Fruit fly (Drosophila melanogaster) whole organism, embryonic: ENCODE results near the gene sqh.

ENCODE experiments used
- Aef1 ChIP-seq: fragments of 200-800 bp; sonication (Bioruptor generic); IDR thresholded peaks from 3 replicates; pipeline ENCODE4 v1.3.6; 2022; ENCODE audit warnings: missing biosample characterization, missing genetic modification characterization
- CG10462 ChIP-seq: fragments of 200-800 bp; sonication (Bioruptor generic); optimal IDR thresholded peaks from 2 replicates; lab custom pipeline; 2016; ENCODE audit warnings: missing biosample characterization, missing genetic modification characterization
- CG11398 ChIP-seq: fragments of 200-800 bp; sonication (Bioruptor generic); optimal IDR thresholded peaks from 2 replicates; lab custom pipeline; 2016; ENCODE audit warnings: missing biosample characterization, missing genetic modification characterization
- CG11696 ChIP-seq: fragments of 200-800 bp; sonication (Bioruptor generic); IDR thresholded peaks from 2 replicates; pipeline ENCODE4 v1.3.6; 2022; ENCODE audit warnings: missing biosample characterization, missing genetic modification characterization
- CG12299 ChIP-seq: fragments of 200-800 bp; sonication (Bioruptor generic); optimal IDR thresholded peaks from 2 replicates; lab custom pipeline; 2018; ENCODE audit warnings: missing biosample characterization, mild to moderate bottlenecking, missing genetic modification characterization
- CG1233 ChIP-seq: fragments of 200-800 bp; sonication (Bioruptor generic); optimal IDR thresholded peaks from 4 replicates; lab custom pipeline; 2018; ENCODE audit warnings: missing biosample characterization, mild to moderate bottlenecking, missing genetic modification characterization
- CG12769 ChIP-seq: fragments of 200-800 bp; sonication (Bioruptor generic); optimal IDR thresholded peaks from 2 replicates; lab custom pipeline; 2019; ENCODE audit warnings: missing biosample characterization, mild to moderate bottlenecking, missing genetic modification characterization, moderate library complexity
- CG13624 ChIP-seq: fragments of 200-800 bp; sonication (Bioruptor generic); optimal IDR thresholded peaks from 2 replicates; lab custom pipeline; 2016; ENCODE audit warnings: missing biosample characterization, missing genetic modification characterization
- CG15269 ChIP-seq: fragments of 200-800 bp; sonication (Bioruptor generic); optimal IDR thresholded peaks from 2 replicates; lab custom pipeline; 2018; ENCODE audit warnings: missing biosample characterization, mild to moderate bottlenecking, missing genetic modification characterization, moderate library complexity
- CG16813 ChIP-seq: fragments of 200-800 bp; sonication (Bioruptor generic); IDR thresholded peaks from 3 replicates; pipeline ENCODE4 v1.3.6; 2022; ENCODE audit warnings: missing biosample characterization, missing genetic modification characterization; ENCODE audit not compliant: partially characterized antibody
- CG16815 ChIP-seq: fragments of 200-800 bp; sonication (Bioruptor generic); optimal IDR thresholded peaks from 3 replicates; lab custom pipeline; 2017; ENCODE audit warnings: missing biosample characterization, mild to moderate bottlenecking, missing genetic modification characterization
- CG2129 ChIP-seq: fragments of 200-800 bp; sonication (Bioruptor generic); IDR thresholded peaks from 2 replicates; pipeline ENCODE4 v1.3.6; 2022; ENCODE audit warnings: missing biosample characterization, missing genetic modification characterization; ENCODE audit not compliant: partially characterized antibody
- CG2199 ChIP-seq: fragments of 200-800 bp; sonication (Bioruptor generic); IDR thresholded peaks from 3 replicates; pipeline ENCODE4 v1.3.6; 2022; ENCODE audit warnings: missing biosample characterization, missing genetic modification characterization
- CG2889 ChIP-seq: fragments of 200-800 bp; sonication (Bioruptor generic); IDR thresholded peaks from 3 replicates; pipeline ENCODE4 v1.3.6; 2022; ENCODE audit warnings: missing biosample characterization, missing genetic modification characterization
- CG30431 ChIP-seq: fragments of 200-800 bp; sonication (Bioruptor generic); optimal IDR thresholded peaks from 2 replicates; lab custom pipeline; 2017; ENCODE audit warnings: missing biosample characterization, missing genetic modification characterization
- CG33213 ChIP-seq: fragments of 200-800 bp; sonication (Bioruptor generic); optimal IDR thresholded peaks from 3 replicates; lab custom pipeline; 2016; ENCODE audit warnings: missing biosample characterization, missing genetic modification characterization
- CG34224 ChIP-seq: fragments of 200-800 bp; sonication (Bioruptor generic); IDR thresholded peaks from 3 replicates; pipeline ENCODE4 v1.3.6; 2022; ENCODE audit warnings: missing biosample characterization, missing genetic modification characterization; ENCODE audit not compliant: partially characterized antibody
- CG3838 ChIP-seq: fragments of 200-800 bp; sonication (Bioruptor generic); optimal IDR thresholded peaks from 3 replicates; lab custom pipeline; 2016; ENCODE audit warnings: missing biosample characterization, missing genetic modification characterization
- CG6683 ChIP-seq: fragments of 200-800 bp; sonication (Bioruptor generic); optimal IDR thresholded peaks from 2 replicates; lab custom pipeline; 2017; ENCODE audit warnings: missing biosample characterization, mild to moderate bottlenecking, missing genetic modification characterization, missing genetic modification reagents
- CG6689 ChIP-seq: fragments of 200-800 bp; sonication (Bioruptor generic); IDR thresholded peaks from 2 replicates; pipeline ENCODE4 v1.3.6; 2022; ENCODE audit warnings: missing biosample characterization, missing genetic modification characterization
- CG7357 ChIP-seq: fragments of 200-800 bp; sonication (Bioruptor generic); IDR thresholded peaks from 3 replicates; pipeline ENCODE4 v1.3.6; 2022; ENCODE audit warnings: missing biosample characterization, missing genetic modification characterization
- CG7372 ChIP-seq: fragments of 200-800 bp; sonication (Bioruptor generic); IDR thresholded peaks from 2 replicates; pipeline ENCODE4 v1.3.6; 2022; ENCODE audit warnings: missing biosample characterization, missing genetic modification characterization
- CG7928 ChIP-seq: fragments of 200-800 bp; sonication (Bioruptor generic); optimal IDR thresholded peaks from 2 replicates; lab custom pipeline; 2017; ENCODE audit warnings: missing biosample characterization, mild to moderate bottlenecking, missing genetic modification characterization
- CG8359 ChIP-seq: fragments of 200-800 bp; sonication (Bioruptor generic); optimal IDR thresholded peaks from 2 replicates; lab custom pipeline; 2017; ENCODE audit warnings: missing biosample characterization, mild to moderate bottlenecking, missing genetic modification characterization, borderline replicate concordance
- CG9932 ChIP-seq: fragments of 200-800 bp; sonication (Bioruptor generic); IDR thresholded peaks from 2 replicates; pipeline ENCODE4 v1.3.6; 2022; ENCODE audit warnings: missing biosample characterization, missing genetic modification characterization
- Chrac-16 ChIP-seq: fragments of 200-800 bp; sonication (Bioruptor generic); optimal IDR thresholded peaks from 3 replicates; lab custom pipeline; 2016; ENCODE audit warnings: missing biosample characterization, missing genetic modification characterization
- D ChIP-seq, 2 experiments: fragments of 200-800 bp in 1 of 2; fragments of >200 bp in 1 of 2; sonication (Bioruptor generic) in 1 of 2; optimal IDR thresholded peaks; 2 replicates in 1 of 2; 3 replicates in 1 of 2; lab custom pipeline; 2017; ENCODE audit warnings: mild to moderate bottlenecking in 1 of 2, missing biosample characterization in 1 of 2, missing genetic modification characterization in 1 of 2, missing genetic modification reagents in 1 of 2
- Eip74EF ChIP-seq, 2 experiments: fragments of 200-800 bp in 1 of 2; fragments of >200 bp in 1 of 2; sonication (Bioruptor generic) in 1 of 2; optimal IDR thresholded peaks; 2 replicates each; lab custom pipeline; 2017 to 2019; ENCODE audit warnings: missing biosample characterization in 2 of 2, missing genetic modification characterization in 2 of 2, mild to moderate bottlenecking in 1 of 2, moderate library complexity in 1 of 2
- Gug ChIP-seq: fragments of 200-800 bp; sonication (Bioruptor generic); IDR thresholded peaks from 4 replicates; pipeline ENCODE4 v1.3.6; 2022; ENCODE audit warnings: missing biosample characterization, missing genetic modification characterization
- Side ChIP-seq: fragments of 200-800 bp; sonication (Bioruptor generic); optimal IDR thresholded peaks from 2 replicates; lab custom pipeline; 2016; ENCODE audit warnings: missing biosample characterization, missing genetic modification characterization
- cg ChIP-seq: fragments of 200-800 bp; sonication (Bioruptor generic); optimal IDR thresholded peaks from 3 replicates; lab custom pipeline; 2019; ENCODE audit warnings: missing biosample characterization, mild to moderate bottlenecking, missing genetic modification characterization, moderate library complexity
- chn ChIP-seq: fragments of 200-800 bp; sonication (Bioruptor generic); optimal IDR thresholded peaks from 2 replicates; lab custom pipeline; 2016; ENCODE audit warnings: missing biosample characterization, missing genetic modification characterization
- ci ChIP-seq: fragments of 200-800 bp; sonication (Bioruptor generic); IDR thresholded peaks from 3 replicates; pipeline ENCODE4 v1.3.6; 2022; ENCODE audit warnings: missing biosample characterization, missing genetic modification characterization
- crc ChIP-seq: fragments of 200-800 bp; sonication (Bioruptor generic); optimal IDR thresholded peaks from 2 replicates; lab custom pipeline; 2016; ENCODE audit warnings: missing biosample characterization, missing genetic modification characterization
- dmrt99B ChIP-seq: fragments of 200-800 bp; sonication (Bioruptor generic); optimal IDR thresholded peaks from 2 replicates; lab custom pipeline; 2018; ENCODE audit warnings: missing biosample characterization, mild to moderate bottlenecking, missing genetic modification characterization, moderate library complexity
- en ChIP-seq: fragments of 200-800 bp; sonication (Bioruptor generic); optimal IDR thresholded peaks from 2 replicates; lab custom pipeline; 2016; ENCODE audit warnings: missing biosample characterization, missing genetic modification characterization
- fd64A ChIP-seq: fragments of 200-800 bp; sonication (Bioruptor generic); optimal IDR thresholded peaks from 3 replicates; lab custom pipeline; 2018; ENCODE audit warnings: missing biosample characterization, mild to moderate bottlenecking, missing genetic modification characterization
- ftz-f1 ChIP-seq: fragments of 200-800 bp; sonication (Bioruptor generic); optimal IDR thresholded peaks from 2 replicates; lab custom pipeline; 2016; ENCODE audit warnings: missing biosample characterization, missing genetic modification characterization
- grn ChIP-seq: fragments of 200-800 bp; sonication (Bioruptor generic); optimal IDR thresholded peaks from 3 replicates; lab custom pipeline; 2017; ENCODE audit warnings: missing biosample characterization, missing genetic modification characterization
- hb ChIP-seq: fragments of 200-800 bp; sonication (Bioruptor generic); IDR thresholded peaks from 3 replicates; pipeline ENCODE4 v1.3.6; 2022; ENCODE audit warnings: missing biosample characterization, missing genetic modification characterization; ENCODE audit not compliant: partially characterized antibody
- jigr1 ChIP-seq: fragments of 200-800 bp; sonication (Bioruptor generic); IDR thresholded peaks from 3 replicates; pipeline ENCODE4 v1.3.6; 2022; ENCODE audit warnings: missing biosample characterization, missing genetic modification characterization
- kay ChIP-seq: fragments of 200-800 bp; sonication (Bioruptor generic); optimal IDR thresholded peaks from 2 replicates; lab custom pipeline; 2016; ENCODE audit warnings: missing biosample characterization, missing genetic modification characterization
- luna ChIP-seq: fragments of 200-800 bp; sonication (Bioruptor generic); optimal IDR thresholded peaks from 2 replicates; lab custom pipeline; 2016; ENCODE audit warnings: missing biosample characterization, missing genetic modification characterization
- oc ChIP-seq: fragments of 200-800 bp; sonication (Bioruptor generic); optimal IDR thresholded peaks from 2 replicates; lab custom pipeline; 2018; ENCODE audit warnings: missing biosample characterization, mild to moderate bottlenecking, missing genetic modification characterization, moderate library complexity
- ro ChIP-seq: fragments of 200-800 bp; sonication (Bioruptor generic); IDR thresholded peaks from 2 replicates; pipeline ENCODE4 v1.3.6; 2022; ENCODE audit warnings: missing biosample characterization, missing genetic modification characterization
- sisA ChIP-seq: fragments of 200-800 bp; sonication (Bioruptor generic); IDR thresholded peaks from 2 replicates; pipeline ENCODE4 v1.3.6; 2022; ENCODE audit warnings: missing biosample characterization, missing genetic modification characterization
- sug ChIP-seq: fragments of 200-800 bp; optimal IDR thresholded peaks from 2 replicates; lab custom pipeline; 2019; ENCODE audit warnings: missing biosample characterization, mild to moderate bottlenecking, missing genetic modification characterization, moderate library complexity
- tap ChIP-seq: fragments of 200-800 bp; optimal IDR thresholded peaks from 3 replicates; lab custom pipeline; 2019; ENCODE audit warnings: missing biosample characterization, mild to moderate bottlenecking, missing genetic modification characterization, moderate library complexity
- trem ChIP-seq: fragments of 200-800 bp; optimal IDR thresholded peaks from 3 replicates; lab custom pipeline; 2019; ENCODE audit warnings: missing biosample characterization, mild to moderate bottlenecking, missing genetic modification characterization, moderate library complexity
- unpg ChIP-seq: fragments of 200-800 bp; sonication (Bioruptor generic); optimal IDR thresholded peaks from 3 replicates; lab custom pipeline; 2018; ENCODE audit warnings: missing biosample characterization, mild to moderate bottlenecking, missing genetic modification characterization, moderate library complexity

The sqh gene

dm6 chrX:6255414-6255915 is 30.5 kb upstream of the sqh start, which contains the start of the genes Rbcn-3A and Spx (continued):
- TF ChIP-seq CG12769 (tag; lab: Kevin White, UChicago) = no peak
- TF ChIP-seq en = no peak
- TF ChIP-seq kay (GFP tag; lab: Kevin White, UChicago) = no peak
- TF ChIP-seq cg (GFP tag; lab: Kevin White, UChicago) = no peak
- no peak for TF ChIP-seq CG10462 (GFP tag; lab: Kevin White, UChicago)
- peak; percentile 82 for TF ChIP-seq CG2129
- TF ChIP-seq CG7928 (GFP tag; lab: Kevin White, UChicago) = no peak
- TF ChIP-seq dmrt99B (tag; lab: Kevin White, UChicago) = no peak
- TF ChIP-seq Eip74EF (GFP tag; optimal IDR thresholded peaks at IDR 0.05; lab: Kevin White, UChicago) = no peak
- no peak for TF ChIP-seq CG6683 (GFP tag; lab: Kevin White, UChicago)
- no peak for TF ChIP-seq CG11398 (GFP tag; lab: Kevin White, UChicago)
- no peak for TF ChIP-seq Chrac-16 (GFP tag; lab: Kevin White, UChicago)
- TF ChIP-seq D (optimal IDR thresholded peaks at IDR 0.05; lab: Kevin White, UChicago) = no peak
- no peak for TF ChIP-seq D (GFP tag; optimal IDR thresholded peaks at IDR 0.05; lab: Kevin White, UChicago)
- TF ChIP-seq CG2199 (GFP tag; lab: Robert Waterston, UW) = no peak
- TF ChIP-seq ci (GFP tag; lab: Robert Waterston, UW) = no peak
- no peak for TF ChIP-seq Aef1 (GFP tag; lab: Robert Waterston, UW)
- no peak for TF ChIP-seq CG13624 (GFP tag; lab: Kevin White, UChicago)
- peak; percentile 50 for TF ChIP-seq trem (tag; lab: Kevin White, UChicago)
- TF ChIP-seq CG9932 = peak; percentile 63
- TF ChIP-seq oc (tag; lab: Kevin White, UChicago) = no peak
- TF ChIP-seq CG34224 (GFP tag; lab: Robert Waterston, UW) = peak; percentile 81
- TF ChIP-seq CG1233 = no peak
- TF ChIP-seq luna = no peak
- no peak for TF ChIP-seq Side
- TF ChIP-seq CG7357 = no peak
- TF ChIP-seq tap (tag; lab: Kevin White, UChicago) = no peak
- no peak for TF ChIP-seq unpg (GFP tag; lab: Kevin White, UChicago)
- no peak for TF ChIP-seq CG7372
- no peak for TF ChIP-seq CG33213 (GFP tag; lab: Kevin White, UChicago)
- peak; percentile 39; the same call in 1 of the 4 replicates for TF ChIP-seq Gug
- 0 out of 2 replicates have a peak, but pooled peaks have one; percentile 14 for TF ChIP-seq sisA (GFP tag; lab: Robert Waterston, UW)
- no peak for TF ChIP-seq fd64A (GFP tag; lab: Kevin White, UChicago)
- peak; percentile 90 for TF ChIP-seq CG16813
- TF ChIP-seq CG30431 = no peak
- TF ChIP-seq CG6689 (GFP tag; lab: Robert Waterston, UW) = no peak
- no peak for TF ChIP-seq ro
- no peak for TF ChIP-seq grn (GFP tag; lab: Kevin White, UChicago)
- TF ChIP-seq crc (GFP tag; lab: Kevin White, UChicago) = no peak
- peak; percentile 85; the same call in 1 of the 3 replicates for TF ChIP-seq hb (GFP tag; lab: Robert Waterston, UW)
- TF ChIP-seq CG2889 (GFP tag; lab: Robert Waterston, UW) = 0 out of 3 replicates have a peak, but pooled peaks have one; percentile 27
- no peak for TF ChIP-seq chn (GFP tag; lab: Kevin White, UChicago)
- no peak for TF ChIP-seq CG3838 (GFP tag; lab: Kevin White, UChicago)
- TF ChIP-seq CG11696 = no peak
- peak; percentile 41 for TF ChIP-seq CG15269
- TF ChIP-seq jigr1 (GFP tag; lab: Robert Waterston, UW) = no peak
- no peak for TF ChIP-seq CG16815 (GFP tag; lab: Kevin White, UChicago)
- no peak for TF ChIP-seq ftz-f1 (GFP tag; lab: Kevin White, UChicago)
- peak; percentile 33 for TF ChIP-seq sug
- TF ChIP-seq CG12299 (tag; lab: Kevin White, UChicago) = no peak
- TF ChIP-seq CG8359 (GFP tag; lab: Kevin White, UChicago) = no peak
